Fruit fly (Drosophila melanogaster) S2 (cell line): ENCODE results near the gene CG16820.

Experiments
- CG8478 ChIP-seq: fragments of >200 bp; optimal IDR thresholded peaks from 2 replicates; lab custom pipeline; 2018
- CTCF ChIP-seq, 2 experiments: fragments of >200 bp; optimal IDR thresholded peaks; 2 replicates each; lab custom pipeline; 2018

DNA sequence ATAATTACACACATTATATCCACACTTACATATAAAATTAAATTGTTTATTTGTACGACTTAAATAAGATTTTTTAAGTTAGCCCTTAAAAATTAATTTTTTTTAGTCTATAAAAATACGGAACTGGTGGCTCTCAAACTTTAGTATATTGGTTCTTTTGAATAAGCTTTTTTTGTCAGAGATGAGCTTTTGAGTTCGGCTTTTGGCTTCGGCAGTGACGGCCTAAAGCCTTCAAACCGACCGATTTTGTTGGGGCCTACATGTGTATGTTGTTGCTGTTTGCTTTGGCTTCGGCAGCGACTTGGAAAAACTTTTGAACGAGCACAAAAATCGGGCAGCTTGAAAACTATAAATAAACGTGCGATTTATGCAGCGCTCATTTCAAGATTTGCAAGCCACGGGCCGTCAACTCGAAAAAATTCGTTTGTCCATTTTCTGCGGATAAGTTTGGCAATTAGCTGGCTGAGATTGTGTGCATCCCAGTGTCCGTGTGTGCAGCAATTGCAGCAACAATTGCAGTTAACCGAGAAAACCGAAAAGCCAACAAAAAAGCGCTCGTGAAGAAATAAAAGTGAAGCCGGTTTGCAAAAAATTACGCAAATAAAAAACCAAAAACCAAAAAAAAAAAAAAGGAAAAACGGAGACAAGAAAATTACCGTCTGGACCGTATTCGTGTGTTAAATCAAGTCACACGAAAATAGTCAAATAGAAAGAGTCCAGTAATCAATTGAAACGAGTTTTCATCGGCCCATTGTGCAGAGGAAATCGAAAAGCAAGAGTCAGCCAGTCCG, at the start of gene CG16820:
- TF ChIP-seq CG8478 (lab: Kevin White, UChicago) (no peak), CTCF (optimal IDR thresholded peaks at IDR 0.05; lab: Kevin White, UChicago) (no peak)
